Worm (Caenorhabditis elegans) whole organism, young adult: ENCODE data around the gene ech-9.

Experiments used
- D2030.7 ChIP-seq: fragments of 200-800 bp; sonication (Bioruptor generic); IDR thresholded peaks from 2 replicates; pipeline ENCODE4 v1.3.6; 2022; ENCODE audit warnings: missing genetic modification reagents, missing genetic modification characterization, missing compliant biosample characterization
- Y53G8AR.9 ChIP-seq: fragments of 200-800 bp; sonication (Bioruptor generic); conservative IDR thresholded peaks from 2 replicates; pipeline ENCODE4 v1.3.6; 2022; ENCODE audit warnings: missing genetic modification reagents, missing genetic modification characterization, missing compliant biosample characterization
- Y79H2A.3 ChIP-seq: fragments of 200-800 bp; sonication (Bioruptor generic); conservative IDR thresholded peaks from 2 replicates; pipeline ENCODE4 v1.3.6; 2022; ENCODE audit warnings: missing genetic modification reagents, missing genetic modification characterization, missing compliant biosample characterization
- ama-1 ChIP-seq, 3 experiments: fragments of 150-350 bp in 1 of 3; sonication (generic microtip) in 2 of 3; optimal IDR thresholded peaks; 2 replicates each; lab custom pipeline; 2014 to 2018; ENCODE audit warnings: missing biosample characterization in 2 of 3, missing genetic modification characterization in 2 of 3, missing genetic modification reagents in 2 of 3
- attf-3 ChIP-seq: fragments of 200-800 bp; sonication (Bioruptor generic); conservative IDR thresholded peaks from 2 replicates; pipeline ENCODE4 v1.3.6; 2022; ENCODE audit warnings: missing genetic modification reagents, missing genetic modification characterization, missing compliant biosample characterization
- egl-18 ChIP-seq: fragments of 200-800 bp; sonication (Bioruptor generic); IDR thresholded peaks from 2 replicates; pipeline ENCODE4 v1.3.6; 2022; ENCODE audit warnings: missing genetic modification reagents, missing genetic modification characterization, missing compliant biosample characterization
- lin-35 ChIP-seq, 3 experiments: fragments of 150-350 bp in 2 of 3; sonication (generic microtip) in 1 of 3; optimal IDR thresholded peaks; 2 replicates each; lab custom pipeline; 2014 to 2018; ENCODE audit warnings: missing biosample characterization in 3 of 3, missing genetic modification characterization in 3 of 3, missing genetic modification reagents in 3 of 3
- pbrm-1 ChIP-seq: fragments of 200-800 bp; sonication (Bioruptor generic); IDR thresholded peaks from 2 replicates; pipeline ENCODE4 v1.3.6; 2022; ENCODE audit warnings: missing genetic modification reagents, missing genetic modification characterization, missing compliant biosample characterization
- pha-4 ChIP-seq: fragments of 150-350 bp; sonication (generic microtip); optimal IDR thresholded peaks from 2 replicates; lab custom pipeline; 2014; ENCODE audit warnings: missing biosample characterization, missing genetic modification reagents, missing genetic modification characterization
- unc-62 ChIP-seq: fragments of 150-350 bp; optimal IDR thresholded peaks from 2 replicates; lab custom pipeline; 2014; ENCODE audit warnings: missing biosample characterization, missing genetic modification reagents, missing genetic modification characterization
- ztf-28 ChIP-seq: fragments of 200-800 bp; sonication (Bioruptor generic); IDR thresholded peaks from 2 replicates; pipeline ENCODE4 v1.3.6; 2022; ENCODE audit warnings: missing genetic modification reagents, missing genetic modification characterization, missing compliant biosample characterization

DNA sequence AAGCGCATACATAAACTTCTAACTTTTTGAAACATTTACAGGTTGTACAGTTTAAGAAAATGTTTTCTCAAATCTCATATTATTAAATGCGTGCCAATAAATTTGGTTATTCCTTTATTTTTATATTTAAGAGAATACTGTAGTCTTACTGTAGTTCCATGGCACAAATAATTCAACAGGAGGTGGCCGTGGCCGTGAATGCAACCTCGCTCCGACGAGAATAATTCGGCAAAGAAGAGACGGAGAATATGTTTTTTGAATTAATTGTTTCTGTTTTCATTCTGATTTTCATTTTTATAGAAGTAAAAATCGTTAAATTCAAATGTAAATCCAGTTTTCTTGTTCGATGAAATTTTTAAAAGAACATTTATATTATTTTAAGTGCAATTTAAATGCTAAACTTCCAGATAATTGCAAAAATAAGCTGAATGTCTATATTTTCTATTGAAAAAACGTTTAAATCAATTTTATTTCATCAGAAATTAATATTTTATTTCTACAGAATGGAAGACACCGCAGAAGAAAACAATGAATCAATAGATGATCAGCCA is 37.7 kb downstream of the ech-9 start, which contains the start of gene gon-4:
- no peak for TF ChIP-seq attf-3 (GFP tag; lab: Robert Waterston, UW)
- no peak for TF ChIP-seq egl-18
- TF ChIP-seq Y53G8AR.9 (GFP tag; lab: Robert Waterston, UW) = no peak
- TF ChIP-seq unc-62 (GFP tag; lab: Kevin White, UChicago) = no peak
- no peak for TF ChIP-seq ztf-28 (GFP tag; lab: Robert Waterston, UW)
- TF ChIP-seq lin-35 (GFP tag; optimal IDR thresholded peaks at IDR 0.05; lab: Kevin White, UChicago) = no peak
- TF ChIP-seq Y79H2A.3 (GFP tag; lab: Robert Waterston, UW) = no peak
- no peak for TF ChIP-seq ama-1 (optimal IDR thresholded peaks at IDR 0.05; lab: Kevin White, UChicago)
- no peak for TF ChIP-seq ama-1 (GFP tag; optimal IDR thresholded peaks at IDR 0.05; lab: Kevin White, UChicago)
- no peak for TF ChIP-seq pbrm-1 (GFP tag; lab: Robert Waterston, UW)
- TF ChIP-seq D2030.7 (GFP tag; lab: Robert Waterston, UW) = no peak
- no peak for TF ChIP-seq pha-4 (tag; lab: Kevin White, UChicago)
